Worm (Caenorhabditis elegans): Measurements from ENCODE around the gene F15G9.2.

F15G9.2 gene

DNA sequence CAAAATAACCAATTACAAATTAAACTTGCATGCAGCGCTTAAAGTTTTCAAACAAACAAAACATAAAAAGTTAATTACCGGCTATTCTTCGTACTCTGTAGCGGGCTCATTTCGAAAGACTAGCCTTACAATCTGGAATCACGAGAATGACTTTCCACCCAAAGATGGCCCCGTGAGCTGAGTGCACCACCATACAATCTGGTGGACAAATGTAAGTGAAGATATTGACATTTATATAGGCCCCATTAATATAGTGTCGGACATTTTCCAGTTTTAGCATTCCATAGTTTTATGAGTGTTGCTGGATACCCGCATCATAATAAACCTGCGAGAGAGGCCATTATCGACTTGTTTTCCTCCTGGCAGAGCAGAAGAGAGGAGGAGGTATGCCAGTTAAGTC lies 41.0 kb upstream of the F15G9.2 start:
- TF ChIP-seq fkh-10 (GFP tag; optimal IDR thresholded peaks at IDR 0.05) (no peak), lsy-2 (tag; optimal IDR thresholded peaks at IDR 0.05) (no peak), rnt-1 (tag; optimal IDR thresholded peaks at IDR 0.05) (no peak), irx-1 (tag; optimal IDR thresholded peaks at IDR 0.05) (no peak), dsc-1 (tag; optimal IDR thresholded peaks at IDR 0.05) (no peak), egl-13 (tag; optimal IDR thresholded peaks at IDR 0.05) (no peak), xbp-1 (tag; optimal IDR thresholded peaks at IDR 0.05) (no peak), skn-1 (tag; optimal IDR thresholded peaks at IDR 0.05) (no peak), unc-86 (tag; optimal IDR thresholded peaks at IDR 0.05) (no peak), lir-3 (tag; optimal IDR thresholded peaks at IDR 0.05; ENCODE audit: poor library complexity) (no peak), mdl-1 (tag; optimal IDR thresholded peaks at IDR 0.05) (no peak)

DNA sequence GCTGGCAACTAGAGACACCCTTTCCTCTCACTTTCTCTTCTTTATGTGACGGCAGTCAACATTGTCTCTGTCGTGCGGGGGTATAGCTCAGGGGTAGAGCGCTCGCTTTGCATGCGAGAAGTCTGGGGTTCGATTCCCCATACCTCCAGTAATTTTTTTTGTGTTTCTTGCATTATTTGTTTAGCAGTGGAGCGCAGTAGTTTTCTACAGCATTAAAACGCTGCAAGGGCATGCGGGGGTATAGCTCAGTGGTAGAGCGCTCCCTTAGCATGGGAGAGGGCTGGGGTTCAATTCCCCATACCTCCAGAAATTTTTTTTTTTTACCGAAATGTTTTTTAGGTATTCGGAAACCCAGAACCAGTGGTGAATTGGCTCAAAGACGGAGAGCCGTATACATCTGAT lies 30.0 kb upstream of the F15G9.2 start:
- TF ChIP-seq fos-1 (tag; optimal IDR thresholded peaks at IDR 0.05) (peak; percentile 83), nhr-20 (tag; optimal IDR thresholded peaks at IDR 0.05) (peak; percentile 87), nhr-90 (tag; optimal IDR thresholded peaks at IDR 0.05; ENCODE audit: poor library complexity) (peak; percentile 89), nhr-237 (tag; optimal IDR thresholded peaks at IDR 0.05) (peak; percentile 16), pax-3 (tag; optimal IDR thresholded peaks at IDR 0.05) (peak; percentile 75), zip-4 (GFP tag; optimal IDR thresholded peaks at IDR 0.05) (peak; percentile 60), rnt-1 (tag; optimal IDR thresholded peaks at IDR 0.05) (peak; percentile 72), jun-1 (tag; optimal IDR thresholded peaks at IDR 0.05) (peak; percentile 86), tbx-2 (tag; optimal IDR thresholded peaks at IDR 0.05) (peak; percentile 84), elt-3 (tag; optimal IDR thresholded peaks at IDR 0.05) (peak in 3 of 6 experiments; percentile 8 to 75 (median 35)), ceh-82 (tag; optimal IDR thresholded peaks at IDR 0.05) (peak; percentile 49 to 85 (median 62)), vab-15 (tag; optimal IDR thresholded peaks at IDR 0.05) (peak; percentile 21), lir-3 (tag; optimal IDR thresholded peaks at IDR 0.05; ENCODE audit: poor library complexity) (peak; percentile 92), irx-1 (tag; optimal IDR thresholded peaks at IDR 0.05) (peak; percentile 89), sup-37 (GFP tag; optimal IDR thresholded peaks at IDR 0.05) (peak; percentile 70), ztf-4 (tag; optimal IDR thresholded peaks at IDR 0.05) (peak; percentile 79), mep-1 (tag; optimal IDR thresholded peaks at IDR 0.05) (peak; percentile 92), skn-1 (tag; optimal IDR thresholded peaks at IDR 0.05) (peak; percentile 72), nhr-47 (tag; optimal IDR thresholded peaks at IDR 0.05) (peak; percentile 93), hpl-2 (GFP tag; optimal IDR thresholded peaks at IDR 0.05) (peak; percentile 79), mef-2 (tag; optimal IDR thresholded peaks at IDR 0.05) (peak; percentile 6), snu-23 (GFP tag; optimal IDR thresholded peaks at IDR 0.05) (peak; percentile 94), lin-39 (tag; optimal IDR thresholded peaks at IDR 0.05) (peak; percentile 42), lin-35 (GFP tag; optimal IDR thresholded peaks at IDR 0.05) (peak; percentile 58 to 84), mdl-1 (tag; optimal IDR thresholded peaks at IDR 0.05) (peak in 1 of 2 experiments; percentile 77), xbp-1 (tag; optimal IDR thresholded peaks at IDR 0.05) (peak; percentile 75), mab-9 (GFP tag; IDR thresholded peaks at IDR 0.05) (peak; percentile 69), egl-13 (tag; optimal IDR thresholded peaks at IDR 0.05) (peak; percentile 69), isw-1 (GFP tag; IDR thresholded peaks at IDR 0.05) (peak; percentile 59), swsn-7 (tag; optimal IDR thresholded peaks at IDR 0.05) (peak; percentile 89), ceh-8 (GFP tag; optimal IDR thresholded peaks at IDR 0.05) (peak; percentile 76), ceh-88 (GFP tag; IDR thresholded peaks at IDR 0.05) (peak; percentile 73), snpc-4 (tag; optimal IDR thresholded peaks at IDR 0.05) (peak; percentile 68), nhr-19 (GFP tag; conservative IDR thresholded peaks at IDR 0.05) (peak; percentile 87), egl-27 (tag; optimal IDR thresholded peaks at IDR 0.05) (peak in 1 of 2 experiments; percentile 25), lsy-2 (tag; optimal IDR thresholded peaks at IDR 0.05) (peak in 1 of 2 experiments; percentile 69), nhr-77 (tag; optimal IDR thresholded peaks at IDR 0.05) (peak; percentile 91), dpl-1 (GFP tag; optimal IDR thresholded peaks at IDR 0.05) (peak in 2 of 3 experiments; percentile 37 to 49), elt-2 (tag; optimal IDR thresholded peaks at IDR 0.05) (peak; percentile 77), ztf-11 (tag; optimal IDR thresholded peaks at IDR 0.05) (peak in 1 of 2 experiments; percentile 56), nhr-85 (tag) (peak; percentile 95), nhr-76 (tag; optimal IDR thresholded peaks at IDR 0.05) (peak; percentile 66), fkh-10 (GFP tag; optimal IDR thresholded peaks at IDR 0.05) (peak; percentile 86), sox-4 (tag; optimal IDR thresholded peaks at IDR 0.05) (peak; percentile 74), dsc-1 (tag; optimal IDR thresholded peaks at IDR 0.05) (peak; percentile 89), grh-1 (GFP tag; IDR thresholded peaks at IDR 0.05) (peak; percentile 72), lin-14 (GFP tag; optimal IDR thresholded peaks at IDR 0.05) (peak; percentile 89)

Data from whole organism, L1 larva.